Worm (Caenorhabditis elegans): Measurements from ENCODE around the gene ada-2.

ce11 chrII:7207649-7208048 is 44.4 kb upstream of the ada-2 start:
- TF ChIP-seq lin-13 (GFP tag; optimal IDR thresholded peaks at IDR 0.05) = no peak
- TF ChIP-seq fos-1 (tag; optimal IDR thresholded peaks at IDR 0.05) = no peak
- TF ChIP-seq nhr-11 (tag; optimal IDR thresholded peaks at IDR 0.05) = no peak
- TF ChIP-seq egl-13 (tag; optimal IDR thresholded peaks at IDR 0.05) = no peak
- TF ChIP-seq elt-2 (tag; optimal IDR thresholded peaks at IDR 0.05) = no peak
- TF ChIP-seq lsy-2 (tag; optimal IDR thresholded peaks at IDR 0.05) = no peak
- no peak for TF ChIP-seq lin-15B (tag; optimal IDR thresholded peaks at IDR 0.05)
- no peak for TF ChIP-seq nhr-12 (tag; optimal IDR thresholded peaks at IDR 0.05)
- TF ChIP-seq sup-37 (GFP tag; optimal IDR thresholded peaks at IDR 0.05) = no peak
- TF ChIP-seq ama-1 (optimal IDR thresholded peaks at IDR 0.05) = no peak

All from whole organism, L1 larva.